Worm (Caenorhabditis elegans) whole organism, midembryonic: ENCODE results near the gene srh-118.

ENCODE experiments used
- flt-1 ChIP-seq: fragments of 200-800 bp; sonication (Bioruptor generic); IDR thresholded peaks from 2 replicates; pipeline ENCODE4 v1.3.6; 2022; ENCODE audit warnings: missing genetic modification characterization, missing compliant biosample characterization
- ref-1 ChIP-seq: fragments of 200-800 bp; sonication (Bioruptor generic); conservative IDR thresholded peaks from 2 replicates; pipeline ENCODE4 v1.3.6; 2022; ENCODE audit warnings: missing genetic modification reagents, missing genetic modification characterization, missing compliant biosample characterization
- ztf-23 ChIP-seq: fragments of 200-800 bp; sonication (Bioruptor generic); IDR thresholded peaks from 2 replicates; pipeline ENCODE4 v1.3.6; 2022; ENCODE audit warnings: missing genetic modification reagents, missing genetic modification characterization, missing compliant biosample characterization

ce11 chrV:17500055-17500454, 4.1 kb upstream of the srh-118 start:
- TF ChIP-seq ztf-23 (no peak), flt-1 (GFP tag; lab: Robert Waterston, UW) (no peak), ref-1 (GFP tag; lab: Robert Waterston, UW) (no peak)
